Worm (Caenorhabditis elegans) whole organism, L4 larva: ENCODE results near the gene T23F11.6.

Experiments used
- D1046.2 ChIP-seq: fragments of 200-800 bp; sonication (Bioruptor generic); IDR thresholded peaks from 2 replicates; pipeline ENCODE4 v1.3.6; 2022; ENCODE audit warnings: missing genetic modification characterization, missing compliant biosample characterization
- F37D6.2 ChIP-seq: sonication (generic microtip); optimal IDR thresholded peaks from 2 replicates; lab custom pipeline; 2016; ENCODE audit warnings: mild to moderate bottlenecking, missing genetic modification characterization, missing compliant biosample characterization
- Y105C5A.15 ChIP-seq: fragments of 200-800 bp; sonication (Bioruptor generic); IDR thresholded peaks from 2 replicates; pipeline ENCODE4 v1.3.6; 2022; ENCODE audit warnings: missing genetic modification characterization, missing compliant biosample characterization
- Y5F2A.4 ChIP-seq: fragments of 200-800 bp; sonication (Bioruptor generic); optimal IDR thresholded peaks from 2 replicates; lab custom pipeline; 2018; ENCODE audit warnings: mild to moderate bottlenecking, missing genetic modification characterization, missing compliant biosample characterization
- Y75B8A.6 ChIP-seq: fragments of 200-800 bp; sonication (Bioruptor generic); IDR thresholded peaks from 2 replicates; pipeline ENCODE4 v1.3.6; 2022; ENCODE audit warnings: missing genetic modification reagents, missing genetic modification characterization, missing compliant biosample characterization
- ZK337.2 ChIP-seq: fragments of 200-800 bp; sonication (Bioruptor generic); IDR thresholded peaks from 2 replicates; pipeline ENCODE4 v1.3.6; 2022; ENCODE audit warnings: missing genetic modification reagents, missing genetic modification characterization, missing compliant biosample characterization
- aha-1 ChIP-seq: fragments of 150-350 bp; peaks from one replicate; lab custom pipeline; 2014; ENCODE audit warnings: missing biosample characterization, missing genetic modification characterization
- ama-1 ChIP-seq: fragments of 150-350 bp; optimal IDR thresholded peaks from 2 replicates; lab custom pipeline; 2014; ENCODE audit warnings: inconsistent platforms, mixed read lengths
- ceh-32 ChIP-seq: sonication (generic microtip); optimal IDR thresholded peaks from 2 replicates; lab custom pipeline; 2016; ENCODE audit warnings: mild to moderate bottlenecking, missing genetic modification characterization, missing compliant biosample characterization; ENCODE audit not compliant: poor library complexity
- ces-1 ChIP-seq: fragments of 150-350 bp; sonication (generic microtip); optimal IDR thresholded peaks from 4 replicates; lab custom pipeline; 2014; ENCODE audit warnings: missing biosample characterization, missing genetic modification reagents, missing genetic modification characterization
- daf-12 ChIP-seq: fragments of 150-350 bp; optimal IDR thresholded peaks from 2 replicates; lab custom pipeline; 2014; ENCODE audit warnings: missing biosample characterization, missing genetic modification reagents, missing genetic modification characterization
- daf-16 ChIP-seq, 3 experiments: sonication (generic microtip); optimal IDR thresholded peaks; 2 replicates each; lab custom pipeline; 2016 to 2017; ENCODE audit warnings: missing genetic modification characterization in 3 of 3, missing genetic modification reagents in 3 of 3, mild to moderate bottlenecking in 2 of 3, missing compliant biosample characterization in 2 of 3, missing biosample characterization in 1 of 3, moderate library complexity in 1 of 3
- daf-19 ChIP-seq: fragments of 200-800 bp; sonication (Bioruptor generic); conservative IDR thresholded peaks from 2 replicates; pipeline ENCODE4 v1.3.6; 2022; ENCODE audit warnings: missing genetic modification characterization, missing compliant biosample characterization
- dmd-9 ChIP-seq: fragments of 200-800 bp; sonication (Bioruptor generic); IDR thresholded peaks from 2 replicates; pipeline ENCODE4 v1.3.6; 2022; ENCODE audit warnings: missing genetic modification reagents, missing genetic modification characterization, missing compliant biosample characterization
- duxl-1 ChIP-seq: sonication (generic microtip); optimal IDR thresholded peaks from 2 replicates; lab custom pipeline; 2016; ENCODE audit warnings: mild to moderate bottlenecking, missing genetic modification characterization, moderate library complexity, missing compliant biosample characterization; ENCODE audit not compliant: poor library complexity
- egl-27 ChIP-seq: sonication (generic microtip); optimal IDR thresholded peaks from 3 replicates; lab custom pipeline; 2017; ENCODE audit warnings: missing biosample characterization, missing genetic modification reagents, missing genetic modification characterization
- fkh-10 ChIP-seq: fragments of 150-350 bp; optimal IDR thresholded peaks from 2 replicates; lab custom pipeline; 2014; ENCODE audit warnings: missing biosample characterization, missing genetic modification reagents, missing genetic modification characterization
- fos-1 ChIP-seq: fragments of 150-350 bp; optimal IDR thresholded peaks from 2 replicates; lab custom pipeline; 2014; ENCODE audit warnings: missing biosample characterization, missing genetic modification characterization
- hif-1 ChIP-seq, 2 experiments: sonication (generic microtip); optimal IDR thresholded peaks; 2 replicates each; lab custom pipeline; 2016 to 2017; ENCODE audit warnings: missing compliant biosample characterization in 2 of 2, missing genetic modification characterization in 2 of 2, missing genetic modification reagents in 2 of 2, missing genotype in 2 of 2, mild to moderate bottlenecking in 1 of 2
- hlh-11 ChIP-seq: fragments of 200-800 bp; sonication (Bioruptor generic); optimal IDR thresholded peaks from 2 replicates; lab custom pipeline; 2018; ENCODE audit warnings: mild to moderate bottlenecking, missing genetic modification characterization, missing compliant biosample characterization
- hlh-30 ChIP-seq: sonication (generic microtip); optimal IDR thresholded peaks from 2 replicates; lab custom pipeline; 2017; ENCODE audit warnings: antibody characterized with exemption, mild to moderate bottlenecking, missing genetic modification characterization, missing compliant biosample characterization; ENCODE audit not compliant: insufficient read depth
- hmg-1.1 ChIP-seq: fragments of 200-800 bp; sonication (Bioruptor generic); IDR thresholded peaks from 2 replicates; pipeline ENCODE4 v1.3.6; 2022; ENCODE audit warnings: missing genetic modification reagents, missing genetic modification characterization, missing compliant biosample characterization
- nhr-10 ChIP-seq: fragments of 150-350 bp; optimal IDR thresholded peaks from 2 replicates; lab custom pipeline; 2014; ENCODE audit warnings: missing biosample characterization, missing genetic modification characterization
- nhr-102 ChIP-seq: sonication (generic microtip); optimal IDR thresholded peaks from 2 replicates; lab custom pipeline; 2016; ENCODE audit warnings: mild to moderate bottlenecking, missing genetic modification characterization, moderate library complexity, missing compliant biosample characterization
- nhr-11 ChIP-seq: fragments of 150-350 bp; optimal IDR thresholded peaks from 2 replicates; lab custom pipeline; 2014; ENCODE audit warnings: missing biosample characterization, missing genetic modification characterization
- nhr-42 ChIP-seq: fragments of 200-800 bp; sonication (Bioruptor generic); IDR thresholded peaks from 2 replicates; pipeline ENCODE4 v1.3.6; 2022; ENCODE audit warnings: missing genetic modification characterization, missing compliant biosample characterization
- nhr-6 ChIP-seq: fragments of 150-350 bp; optimal IDR thresholded peaks from 2 replicates; lab custom pipeline; 2014; ENCODE audit warnings: missing biosample characterization, missing genetic modification characterization
- nhr-76 ChIP-seq: fragments of 150-350 bp; optimal IDR thresholded peaks from 2 replicates; lab custom pipeline; 2014; ENCODE audit warnings: missing biosample characterization, missing genetic modification characterization
- php-3 ChIP-seq: fragments of 200-800 bp; sonication (Bioruptor generic); IDR thresholded peaks from 2 replicates; pipeline ENCODE4 v1.3.6; 2022; ENCODE audit warnings: missing genetic modification reagents, missing genetic modification characterization, missing compliant biosample characterization
- rbr-2 ChIP-seq: sonication (generic microtip); optimal IDR thresholded peaks from 2 replicates; lab custom pipeline; 2016; ENCODE audit warnings: missing genotype, missing genetic modification characterization, missing compliant biosample characterization
- set-16 ChIP-seq: fragments of 200-800 bp; sonication (Bioruptor generic); IDR thresholded peaks from 2 replicates; pipeline ENCODE4 v1.3.6; 2022; ENCODE audit warnings: missing genetic modification reagents, missing genetic modification characterization, missing compliant biosample characterization
- spr-1 ChIP-seq: sonication (generic microtip); optimal IDR thresholded peaks from 2 replicates; lab custom pipeline; 2016; ENCODE audit warnings: mild to moderate bottlenecking, missing genetic modification characterization, missing compliant biosample characterization
- tag-97 ChIP-seq: fragments of 200-800 bp; sonication (Bioruptor generic); IDR thresholded peaks from 2 replicates; pipeline ENCODE4 v1.3.6; 2022; ENCODE audit warnings: missing genetic modification characterization, missing compliant biosample characterization
- unc-62 ChIP-seq, 3 experiments: fragments of 150-350 bp in 1 of 3; sonication (generic microtip); optimal IDR thresholded peaks in 2 of 3; peaks in 1 of 3; 1 replicate in 1 of 3; 2 replicates in 2 of 3; lab custom pipeline; 2014 to 2017; ENCODE audit warnings: missing biosample characterization in 3 of 3, missing genetic modification characterization in 3 of 3, missing genetic modification reagents in 3 of 3, missing genotype in 1 of 3
- vab-7 ChIP-seq: fragments of 200-800 bp; sonication (Bioruptor generic); IDR thresholded peaks from 2 replicates; pipeline ENCODE4 v1.3.6; 2022; ENCODE audit warnings: missing genetic modification reagents, missing genetic modification characterization, missing compliant biosample characterization
- zag-1 ChIP-seq: fragments of 150-350 bp; optimal IDR thresholded peaks from 2 replicates; lab custom pipeline; 2014; ENCODE audit warnings: missing biosample characterization, missing genetic modification characterization
- ztf-7 ChIP-seq: fragments of 150-350 bp; optimal IDR thresholded peaks from 2 replicates; lab custom pipeline; 2014; ENCODE audit warnings: missing biosample characterization, missing genetic modification characterization

The T23F11.6 gene

DNA sequence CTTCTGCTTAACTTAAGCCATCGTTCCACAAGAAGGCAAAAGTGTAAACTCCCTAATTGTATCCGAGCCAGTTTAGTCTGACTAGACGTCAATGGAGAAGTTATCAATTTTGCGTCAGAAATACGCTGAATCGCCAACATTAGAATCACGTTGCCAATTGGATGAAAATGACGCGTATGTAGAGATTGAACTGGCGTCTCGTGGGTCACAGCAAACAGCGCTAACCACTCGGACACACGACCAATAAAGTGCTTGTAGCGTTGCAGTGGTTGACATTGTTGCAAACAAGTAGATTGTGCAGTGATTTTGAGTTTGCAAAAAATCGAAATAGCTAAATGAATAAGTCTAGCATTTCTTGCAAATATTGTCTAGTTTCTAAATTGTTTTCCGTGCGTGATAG is 41.9 kb upstream of the T23F11.6 start (continued):
- no peak for TF ChIP-seq fos-1 (tag; lab: Kevin White, UChicago)
- peak; percentile 51 for TF ChIP-seq nhr-6 (tag; lab: Kevin White, UChicago)
- peak; percentile 80 for TF ChIP-seq hmg-1.1 (GFP tag; lab: Robert Waterston, UW)
- TF ChIP-seq ztf-7 (tag; lab: Kevin White, UChicago) = peak; percentile 75
- TF ChIP-seq D1046.2 (GFP tag; lab: Robert Waterston, UW) = peak; percentile 84
- no peak for TF ChIP-seq unc-62 (GFP tag; optimal IDR thresholded peaks at IDR 0.05 in 1 of 2; lab: Kevin White, UChicago)
- TF ChIP-seq unc-62 (tag; optimal IDR thresholded peaks at IDR 0.05; lab: Kevin White, UChicago) = no peak
- TF ChIP-seq nhr-102 (tag; lab: Kevin White, UChicago) = peak; percentile 59
- no peak for TF ChIP-seq daf-12 (tag; lab: Kevin White, UChicago)
- TF ChIP-seq egl-27 = no peak
- peak; percentile 55 for TF ChIP-seq php-3 (GFP tag; lab: Robert Waterston, UW)
- TF ChIP-seq nhr-10 (tag; lab: Kevin White, UChicago) = no peak
- TF ChIP-seq aha-1 (tag; lab: Kevin White, UChicago) = peak; percentile 90
- TF ChIP-seq duxl-1 (tag; lab: Kevin White, UChicago) = peak; percentile 85
- TF ChIP-seq ama-1 (lab: Kevin White, UChicago) = no peak
- TF ChIP-seq ZK337.2 (GFP tag; lab: Robert Waterston, UW) = no peak
- TF ChIP-seq hlh-11 (tag; lab: Kevin White, UChicago) = peak; percentile 76
- peak; percentile 66 for TF ChIP-seq rbr-2 (tag; lab: Kevin White, UChicago)
- no peak for TF ChIP-seq zag-1 (tag; lab: Kevin White, UChicago)
- peak; percentile 84 for TF ChIP-seq dmd-9
- TF ChIP-seq Y105C5A.15 (GFP tag; lab: Robert Waterston, UW) = 0 out of 2 replicates have a peak, but pooled peaks have one; percentile 44
- peak; percentile 75 for TF ChIP-seq Y5F2A.4
- TF ChIP-seq daf-19 (GFP tag; lab: Robert Waterston, UW) = peak; percentile 89
- no peak; the same call in 1 of the 2 replicates for TF ChIP-seq Y75B8A.6 (GFP tag; lab: Robert Waterston, UW)
- TF ChIP-seq nhr-11 = peak; percentile 53

DNA sequence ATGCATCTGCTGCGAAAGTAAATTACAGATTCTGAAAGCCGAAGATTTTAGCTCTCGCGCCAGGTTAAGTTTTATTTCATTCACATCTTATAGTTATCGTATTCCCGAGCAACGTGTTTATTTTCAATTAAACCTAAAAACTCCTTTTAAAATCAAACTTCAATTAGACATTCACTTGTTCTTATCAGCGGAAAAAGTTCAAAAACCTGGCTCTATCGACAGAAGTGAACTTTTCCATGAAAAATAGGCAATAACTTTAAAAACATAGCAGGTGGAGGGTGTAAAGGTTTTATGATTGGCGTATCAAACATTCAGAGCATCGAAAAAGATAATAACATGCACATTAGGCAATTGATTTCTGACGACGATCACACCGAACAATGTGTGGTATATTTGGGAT is 41.2 kb upstream of the T23F11.6 start, which contains the start of gene ppat-1:
Gene ppat-1 (plus strand): TSS at position 316 of the 400 bp plus-strand sequence.
- TF ChIP-seq Y105C5A.15 (GFP tag; lab: Robert Waterston, UW) (no peak), php-3 (GFP tag; lab: Robert Waterston, UW) (0 out of 2 replicates have a peak, but pooled peaks have one; percentile 14), nhr-76 (tag; lab: Kevin White, UChicago) (no peak), daf-16 (GFP tag; optimal IDR thresholded peaks at IDR 0.05; lab: Kevin White, UChicago) (no peak), daf-16 (tag; optimal IDR thresholded peaks at IDR 0.05; lab: Kevin White, UChicago) (peak; percentile 73), aha-1 (tag; lab: Kevin White, UChicago) (peak; percentile 75)

DNA sequence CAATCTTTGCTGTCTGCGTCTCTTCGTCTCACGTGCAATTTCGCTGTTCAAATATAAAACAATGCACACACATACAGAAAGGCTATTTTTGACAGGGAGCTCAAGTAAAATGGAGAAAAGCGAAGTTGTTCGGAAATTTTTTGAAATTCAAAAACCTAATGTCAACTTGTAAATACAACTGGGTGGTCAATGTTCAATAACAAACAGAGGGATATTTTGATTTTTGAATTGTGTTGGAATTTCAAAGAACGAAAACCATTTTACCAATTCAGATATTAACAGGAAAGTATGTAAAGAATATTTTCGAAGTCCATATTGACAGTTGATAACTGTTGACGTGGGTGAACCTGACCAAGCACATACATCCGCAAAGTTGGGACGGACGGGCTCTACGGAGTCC is 40.6 kb upstream of the T23F11.6 start, which contains the start of gene tag-243:
Gene tag-243 (minus strand): TSS at position 101 of the 400 bp plus-strand sequence.
- TF ChIP-seq nhr-42 (GFP tag; lab: Robert Waterston, UW) (no peak), hif-1 (tag; optimal IDR thresholded peaks at IDR 0.05; lab: Kevin White, UChicago) (no peak), ces-1 (GFP tag; lab: Kevin White, UChicago) (no peak), tag-97 (GFP tag; lab: Robert Waterston, UW) (no peak), ceh-32 (no peak), hlh-30 (no peak), vab-7 (GFP tag; lab: Robert Waterston, UW) (no peak), F37D6.2 (tag; lab: Kevin White, UChicago) (no peak), set-16 (GFP tag; lab: Robert Waterston, UW) (no peak), spr-1 (tag; lab: Kevin White, UChicago) (no peak), fkh-10 (GFP tag; lab: Kevin White, UChicago) (no peak)
